Fruit fly (Drosophila melanogaster) whole organism, embryonic: ENCODE measurements around the gene Bace.
A peak's percentile ranks its signal among the peaks of the same experiment; 100 is the strongest.

ENCODE experiments used
- Antp ChIP-seq: fragments of 200-800 bp; sonication (Bioruptor generic); optimal IDR thresholded peaks from 3 replicates; lab custom pipeline; 2016; ENCODE audit warnings: missing biosample characterization, missing genetic modification characterization
- Blimp-1 ChIP-seq: fragments of 200-800 bp; sonication (Bioruptor generic); optimal IDR thresholded peaks from 3 replicates; lab custom pipeline; 2018; ENCODE audit warnings: missing biosample characterization, missing genetic modification characterization, mild to moderate bottlenecking, moderate library complexity, missing genetic modification reagents
- C15 ChIP-seq: fragments of 200-800 bp; sonication (Bioruptor generic); IDR thresholded peaks from 3 replicates; pipeline ENCODE4 v1.3.6; 2022; ENCODE audit warnings: missing biosample characterization, missing genetic modification characterization
- CG13624 ChIP-seq: fragments of 200-800 bp; sonication (Bioruptor generic); optimal IDR thresholded peaks from 2 replicates; lab custom pipeline; 2016; ENCODE audit warnings: missing biosample characterization, missing genetic modification characterization
- CG15269 ChIP-seq: fragments of 200-800 bp; sonication (Bioruptor generic); optimal IDR thresholded peaks from 2 replicates; lab custom pipeline; 2018; ENCODE audit warnings: missing biosample characterization, mild to moderate bottlenecking, missing genetic modification characterization, moderate library complexity
- CG15514 ChIP-seq: fragments of 200-800 bp; sonication (Bioruptor generic); optimal IDR thresholded peaks from 3 replicates; lab custom pipeline; 2017; ENCODE audit warnings: missing biosample characterization, missing genetic modification characterization, mild to moderate bottlenecking, moderate library complexity, missing genetic modification reagents
- CG16863 ChIP-seq: fragments of 200-800 bp; sonication (Bioruptor generic); optimal IDR thresholded peaks from 3 replicates; lab custom pipeline; 2016; ENCODE audit warnings: missing biosample characterization, missing genetic modification characterization
- CG17385 ChIP-seq: fragments of 200-800 bp; sonication (Bioruptor generic); optimal IDR thresholded peaks from 3 replicates; lab custom pipeline; 2018; ENCODE audit warnings: missing biosample characterization, mild to moderate bottlenecking, missing genetic modification characterization
- CG2199 ChIP-seq: fragments of 200-800 bp; sonication (Bioruptor generic); IDR thresholded peaks from 3 replicates; pipeline ENCODE4 v1.3.6; 2022; ENCODE audit warnings: missing biosample characterization, missing genetic modification characterization
- CG2202 ChIP-seq: fragments of 200-800 bp; sonication (Bioruptor generic); optimal IDR thresholded peaks from 2 replicates; lab custom pipeline; 2018; ENCODE audit warnings: missing biosample characterization, mild to moderate bottlenecking, missing genetic modification characterization
- CG31388 ChIP-seq: fragments of 200-800 bp; sonication (Bioruptor generic); optimal IDR thresholded peaks from 2 replicates; lab custom pipeline; 2016; ENCODE audit warnings: missing biosample characterization, missing genetic modification characterization
- CG33213 ChIP-seq: fragments of 200-800 bp; sonication (Bioruptor generic); optimal IDR thresholded peaks from 3 replicates; lab custom pipeline; 2016; ENCODE audit warnings: missing biosample characterization, missing genetic modification characterization
- CG3407 ChIP-seq: fragments of 200-800 bp; sonication (Bioruptor generic); optimal IDR thresholded peaks from 2 replicates; lab custom pipeline; 2018; ENCODE audit warnings: missing biosample characterization, mild to moderate bottlenecking, missing genetic modification characterization
- CG8089 ChIP-seq: fragments of 200-800 bp; sonication (Bioruptor generic); optimal IDR thresholded peaks from 3 replicates; lab custom pipeline; 2016; ENCODE audit warnings: missing biosample characterization, missing genetic modification characterization
- CG8765 ChIP-seq: fragments of 200-800 bp; sonication (Bioruptor generic); IDR thresholded peaks from 2 replicates; pipeline ENCODE4 v1.3.6; 2022; ENCODE audit warnings: missing biosample characterization, missing genetic modification characterization
- Dek ChIP-seq: fragments of 200-800 bp; sonication (Bioruptor generic); optimal IDR thresholded peaks from 3 replicates; lab custom pipeline; 2019; ENCODE audit warnings: missing biosample characterization, mild to moderate bottlenecking, missing genetic modification characterization, moderate library complexity
- Drgx ChIP-seq: fragments of 200-800 bp; sonication (Bioruptor generic); IDR thresholded peaks from 2 replicates; pipeline ENCODE4 v1.3.6; 2022; ENCODE audit warnings: missing biosample characterization, missing genetic modification characterization
- GATAe ChIP-seq: fragments of 200-800 bp; sonication (Bioruptor generic); conservative IDR thresholded peaks from 2 replicates; pipeline ENCODE4 v1.3.6; 2022; ENCODE audit warnings: missing biosample characterization, missing genetic modification characterization
- HLH3B ChIP-seq: fragments of 200-800 bp; sonication (Bioruptor generic); IDR thresholded peaks from 2 replicates; pipeline ENCODE4 v1.3.6; 2022; ENCODE audit warnings: missing biosample characterization, missing genetic modification characterization
- HLHmδ ChIP-seq: fragments of 200-800 bp; sonication (Bioruptor generic); optimal IDR thresholded peaks from 2 replicates; lab custom pipeline; 2018; ENCODE audit warnings: missing biosample characterization, mild to moderate bottlenecking, missing genetic modification characterization, moderate library complexity
- Hr39 ChIP-seq: fragments of >200 bp; optimal IDR thresholded peaks from 2 replicates; lab custom pipeline; 2017
- MBD-R2 ChIP-seq: fragments of 200-800 bp; sonication (Bioruptor generic); IDR thresholded peaks from 2 replicates; pipeline ENCODE4 v1.3.6; 2022; ENCODE audit warnings: missing biosample characterization, missing genetic modification characterization
- Myb ChIP-seq: fragments of 200-800 bp; sonication (Bioruptor generic); optimal IDR thresholded peaks from 2 replicates; lab custom pipeline; 2016; ENCODE audit warnings: missing biosample characterization, missing genetic modification characterization
- NfI ChIP-seq: fragments of 200-800 bp; sonication (Bioruptor generic); optimal IDR thresholded peaks from 3 replicates; lab custom pipeline; 2018; ENCODE audit warnings: missing biosample characterization, mild to moderate bottlenecking, missing genetic modification characterization, moderate library complexity
- Sin3A ChIP-seq: fragments of >200 bp; optimal IDR thresholded peaks from 2 replicates; lab custom pipeline; 2018
- ac ChIP-seq: fragments of 200-800 bp; sonication (Bioruptor generic); optimal IDR thresholded peaks from 3 replicates; lab custom pipeline; 2017; ENCODE audit warnings: missing biosample characterization, mild to moderate bottlenecking, missing genetic modification characterization
- aop ChIP-seq: fragments of 200-800 bp; sonication (Bioruptor generic); IDR thresholded peaks from 2 replicates; pipeline ENCODE4 v1.3.6; 2022; ENCODE audit warnings: missing biosample characterization, missing genetic modification characterization
- ap ChIP-seq: fragments of 200-800 bp; sonication (Bioruptor generic); IDR thresholded peaks from 2 replicates; pipeline ENCODE4 v1.3.6; 2022; ENCODE audit warnings: missing biosample characterization, missing genetic modification characterization
- az2 ChIP-seq: fragments of 200-800 bp; sonication (Bioruptor generic); optimal IDR thresholded peaks from 3 replicates; lab custom pipeline; 2016; ENCODE audit warnings: missing biosample characterization, missing genetic modification characterization
- bab2 ChIP-seq: fragments of 200-800 bp; sonication (Bioruptor generic); optimal IDR thresholded peaks from 2 replicates; lab custom pipeline; 2016; ENCODE audit warnings: missing biosample characterization, missing genetic modification characterization
- bcd ChIP-seq: fragments of 200-800 bp; sonication (Bioruptor generic); optimal IDR thresholded peaks from 2 replicates; lab custom pipeline; 2017; ENCODE audit warnings: missing biosample characterization, mild to moderate bottlenecking, missing genetic modification characterization
- ems ChIP-seq: fragments of 200-800 bp; sonication (Bioruptor generic); optimal IDR thresholded peaks from 3 replicates; lab custom pipeline; 2016; ENCODE audit warnings: missing biosample characterization, missing genetic modification characterization
- gfzf ChIP-seq: fragments of 200-800 bp; sonication (Bioruptor generic); optimal IDR thresholded peaks from 2 replicates; lab custom pipeline; 2016; ENCODE audit warnings: missing biosample characterization, mild to moderate bottlenecking, missing genetic modification characterization, moderate library complexity
- h ChIP-seq: fragments of >200 bp; optimal IDR thresholded peaks from 2 replicates; lab custom pipeline; 2017
- ind ChIP-seq: fragments of 200-800 bp; sonication (Bioruptor generic); optimal IDR thresholded peaks from 3 replicates; lab custom pipeline; 2016; ENCODE audit warnings: missing biosample characterization, missing genetic modification characterization
- luna ChIP-seq: fragments of 200-800 bp; sonication (Bioruptor generic); optimal IDR thresholded peaks from 2 replicates; lab custom pipeline; 2016; ENCODE audit warnings: missing biosample characterization, missing genetic modification characterization
- mld ChIP-seq: fragments of 200-800 bp; sonication (Bioruptor generic); IDR thresholded peaks from 3 replicates; pipeline ENCODE4 v1.3.6; 2022; ENCODE audit warnings: missing biosample characterization, missing genetic modification characterization; ENCODE audit not compliant: partially characterized antibody
- nmo ChIP-seq: fragments of 200-800 bp; sonication (Bioruptor generic); optimal IDR thresholded peaks from 2 replicates; lab custom pipeline; 2018; ENCODE audit warnings: missing biosample characterization, mild to moderate bottlenecking, missing genetic modification characterization, moderate library complexity
- nom ChIP-seq: fragments of 200-800 bp; sonication (Bioruptor generic); optimal IDR thresholded peaks from 2 replicates; lab custom pipeline; 2017; ENCODE audit warnings: missing biosample characterization, missing genetic modification characterization, mild to moderate bottlenecking, moderate library complexity, missing genetic modification reagents
- peb ChIP-seq: fragments of 200-800 bp; sonication (Bioruptor generic); IDR thresholded peaks from 2 replicates; pipeline ENCODE4 v1.3.6; 2022; ENCODE audit warnings: missing biosample characterization, missing genetic modification characterization
- pho ChIP-seq: fragments of 200-800 bp; sonication (Bioruptor generic); optimal IDR thresholded peaks from 2 replicates; lab custom pipeline; 2016; ENCODE audit warnings: missing biosample characterization, missing genetic modification characterization
- repo ChIP-seq: fragments of 200-800 bp; sonication (Bioruptor generic); optimal IDR thresholded peaks from 2 replicates; lab custom pipeline; 2016; ENCODE audit warnings: missing biosample characterization, missing genetic modification characterization
- scrt ChIP-seq: fragments of 200-800 bp; sonication (Bioruptor generic); optimal IDR thresholded peaks from 2 replicates; lab custom pipeline; 2018; ENCODE audit warnings: missing biosample characterization, mild to moderate bottlenecking, missing genetic modification characterization, moderate library complexity
- slbo ChIP-seq: fragments of 200-800 bp; sonication (Bioruptor generic); IDR thresholded peaks from 2 replicates; pipeline ENCODE4 v1.3.6; 2022; ENCODE audit warnings: missing biosample characterization, missing genetic modification characterization
- sqz ChIP-seq: fragments of 200-800 bp; sonication (Bioruptor generic); optimal IDR thresholded peaks from 3 replicates; lab custom pipeline; 2018; ENCODE audit warnings: missing biosample characterization, mild to moderate bottlenecking, missing genetic modification characterization
- stc ChIP-seq: fragments of 200-800 bp; sonication (Bioruptor generic); IDR thresholded peaks from 2 replicates; pipeline ENCODE4 v1.3.6; 2022; ENCODE audit warnings: missing biosample characterization, missing genetic modification characterization
- stwl ChIP-seq: fragments of 200-800 bp; sonication (Bioruptor generic); optimal IDR thresholded peaks from 3 replicates; lab custom pipeline; 2018; ENCODE audit warnings: missing biosample characterization, mild to moderate bottlenecking, missing genetic modification characterization, moderate library complexity
- trh ChIP-seq: fragments of 200-800 bp; sonication (Bioruptor generic); optimal IDR thresholded peaks from 2 replicates; lab custom pipeline; 2016; ENCODE audit warnings: missing biosample characterization, missing genetic modification characterization
- vvl ChIP-seq: fragments of 200-800 bp; sonication (Bioruptor generic); IDR thresholded peaks from 2 replicates; pipeline ENCODE4 v1.3.6; 2022; ENCODE audit warnings: missing biosample characterization, missing genetic modification characterization

Bace gene

dm6 chr2L:8463144-8464106 lies 32.7 kb downstream of the Bace start, which contains the start of gene Agpat2 (continued):
- TF ChIP-seq CG13624 (GFP tag; lab: Kevin White, UChicago) (peak; percentile 82), stc (GFP tag; lab: Robert Waterston, UW) (peak; percentile 81), gfzf (no peak), pho (GFP tag; lab: Kevin White, UChicago) (peak; percentile 65), CG3407 (GFP tag; lab: Kevin White, UChicago) (peak; percentile 72), Dek (peak; percentile 78), vvl (peak; percentile 88), Sin3A (no peak), bab2 (peak; percentile 85), GATAe (0 out of 2 replicates have a peak, but pooled peaks have one; percentile 11), trh (GFP tag; lab: Kevin White, UChicago) (peak; percentile 45), CG16863 (GFP tag; lab: Kevin White, UChicago) (peak; percentile 80), ap (GFP tag; lab: Robert Waterston, UW) (peak; percentile 69), scrt (GFP tag; lab: Kevin White, UChicago) (peak; percentile 72), CG31388 (peak; percentile 29), CG33213 (GFP tag; lab: Kevin White, UChicago) (peak; percentile 68), CG8765 (GFP tag; lab: Robert Waterston, UW) (peak; percentile 8; the same call in 1 of the 2 replicates)

DNA sequence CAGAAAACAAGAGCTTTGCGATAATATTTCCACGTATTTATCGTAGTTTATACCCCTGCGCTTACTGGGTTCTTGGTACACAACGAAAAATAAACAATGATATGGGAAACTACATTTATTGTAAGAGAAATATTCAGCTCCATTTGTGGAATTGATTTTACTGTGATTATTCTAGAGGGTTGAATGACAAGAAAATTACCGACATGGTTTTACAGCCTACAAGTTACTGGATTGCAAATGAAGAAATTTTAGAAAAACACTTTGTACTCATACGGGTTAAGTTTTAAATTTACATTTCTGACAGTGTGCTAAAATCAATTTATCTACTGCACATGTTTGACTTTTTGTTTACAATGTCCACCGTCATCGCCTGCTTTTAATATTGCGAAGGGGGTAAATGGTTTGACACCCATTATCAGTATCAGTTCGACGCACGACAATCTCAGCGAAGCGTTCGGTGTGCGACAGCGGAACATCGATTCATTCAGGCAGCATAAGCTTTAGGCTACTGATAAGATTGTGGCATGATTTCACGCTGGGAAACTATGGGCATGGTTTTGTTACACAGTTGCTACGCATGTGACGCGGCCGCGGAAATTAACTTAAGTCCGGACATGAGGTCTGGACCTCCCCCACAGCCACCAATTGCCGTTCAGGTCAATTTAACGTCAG lies 34.2 kb downstream of the Bace start:
- peak; percentile 29 for TF ChIP-seq CG15514 (GFP tag; lab: Kevin White, UChicago)
- TF ChIP-seq Hr39: no peak
- no peak for TF ChIP-seq Antp (GFP tag; lab: Kevin White, UChicago)
- no peak for TF ChIP-seq MBD-R2 (GFP tag; lab: Robert Waterston, UW)
- TF ChIP-seq CG15269 (tag; lab: Kevin White, UChicago): peak; percentile 27
- TF ChIP-seq peb: no peak
- TF ChIP-seq luna (GFP tag; lab: Kevin White, UChicago): no peak
- TF ChIP-seq Blimp-1 (GFP tag; lab: Kevin White, UChicago): peak; percentile 44
- no peak for TF ChIP-seq C15 (GFP tag; lab: Robert Waterston, UW)
- no peak for TF ChIP-seq Drgx (GFP tag; lab: Robert Waterston, UW)
- peak; percentile 5 for TF ChIP-seq CG17385 (GFP tag; lab: Kevin White, UChicago)
- TF ChIP-seq repo (GFP tag; lab: Kevin White, UChicago): no peak
- TF ChIP-seq HLH3B (GFP tag; lab: Robert Waterston, UW): peak; percentile 24; the same call in 1 of the 2 replicates
- no peak for TF ChIP-seq ac (GFP tag; lab: Kevin White, UChicago)
- peak; percentile 9 for TF ChIP-seq bcd (GFP tag; lab: Kevin White, UChicago)
- 0 out of 3 replicates have a peak, but pooled peaks have one; percentile 49 for TF ChIP-seq CG2199
- TF ChIP-seq slbo: no peak
- TF ChIP-seq ems: no peak
- TF ChIP-seq az2: peak; percentile 8
- no peak for TF ChIP-seq CG2202 (tag; lab: Kevin White, UChicago)
- no peak for TF ChIP-seq mld
- no peak for TF ChIP-seq aop (GFP tag; lab: Robert Waterston, UW)
- TF ChIP-seq nmo: peak; percentile 19
- TF ChIP-seq NfI (GFP tag; lab: Kevin White, UChicago): peak; percentile 8
- peak; percentile 17 for TF ChIP-seq ind (GFP tag; lab: Kevin White, UChicago)
- no peak for TF ChIP-seq stwl (tag; lab: Kevin White, UChicago)
- no peak for TF ChIP-seq HLHmδ (GFP tag; lab: Kevin White, UChicago)
- no peak for TF ChIP-seq nom (GFP tag; lab: Kevin White, UChicago)
- TF ChIP-seq sqz (GFP tag; lab: Kevin White, UChicago): no peak
- TF ChIP-seq CG8089 (GFP tag; lab: Kevin White, UChicago): no peak
- no peak for TF ChIP-seq h (lab: Kevin White, UChicago)
- TF ChIP-seq Myb: no peak
